Worm (Caenorhabditis elegans): ENCODE data around the gene irld-12.

DNA sequence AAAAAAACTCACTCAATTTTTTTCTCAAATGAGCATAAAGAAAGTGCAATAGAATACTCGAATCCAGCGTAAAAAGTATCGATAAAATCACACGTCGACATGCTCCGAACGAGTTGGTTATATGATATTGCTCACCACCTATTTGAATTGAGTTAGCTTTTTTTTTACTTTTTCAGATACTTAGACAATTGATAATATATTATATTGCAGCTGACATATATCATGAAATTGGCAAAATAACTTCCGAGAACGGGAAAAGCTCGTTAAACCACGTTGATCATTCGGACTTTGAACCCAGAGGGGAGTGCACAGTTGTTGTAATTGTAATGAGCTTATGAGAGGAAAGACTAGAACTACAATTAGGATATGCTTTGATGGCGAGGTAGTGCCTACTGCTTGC is 10.7 kb downstream of the irld-12 start, which contains the start of gene srw-136:
- TF ChIP-seq unc-39 (tag; optimal IDR thresholded peaks at IDR 0.05) (no peak), elt-1 (tag; optimal IDR thresholded peaks at IDR 0.05) (no peak), ama-1 (optimal IDR thresholded peaks at IDR 0.05) (no peak), ztf-11 (tag; optimal IDR thresholded peaks at IDR 0.05) (no peak), nhr-11 (tag; optimal IDR thresholded peaks at IDR 0.05) (no peak), ztf-1 (GFP tag; conservative IDR thresholded peaks at IDR 0.05) (no peak), ceh-82 (tag; optimal IDR thresholded peaks at IDR 0.05) (no peak), snpc-4 (tag; optimal IDR thresholded peaks at IDR 0.05) (no peak), nhr-12 (tag; optimal IDR thresholded peaks at IDR 0.05) (no peak), skn-1 (tag; optimal IDR thresholded peaks at IDR 0.05) (no peak)

All from whole organism, L2 larva.